Worm (Caenorhabditis elegans) whole organism, L4 larva: Measurements from ENCODE around the gene F44E7.9.

Experiments used
- F37D6.2 ChIP-seq: sonication (generic microtip); optimal IDR thresholded peaks from 2 replicates; lab custom pipeline; 2016; ENCODE audit warnings: mild to moderate bottlenecking, missing genetic modification characterization, missing compliant biosample characterization
- F44E2.7 ChIP-seq: fragments of 200-800 bp; sonication (Bioruptor generic); IDR thresholded peaks from 2 replicates; pipeline ENCODE4 v2.1.2; 2022; ENCODE audit warnings: missing genetic modification characterization, missing compliant biosample characterization
- F49E8.2 ChIP-seq: sonication (generic microtip); optimal IDR thresholded peaks from 2 replicates; lab custom pipeline; 2016; ENCODE audit warnings: missing compliant biosample characterization, mild to moderate bottlenecking, missing genetic modification characterization, borderline replicate concordance
- T20F7.1 ChIP-seq: fragments of 200-800 bp; sonication (Bioruptor generic); optimal IDR thresholded peaks from 2 replicates; lab custom pipeline; 2018; ENCODE audit warnings: mild to moderate bottlenecking, missing genetic modification characterization, missing compliant biosample characterization
- T26A8.4 ChIP-seq: fragments of 200-800 bp; sonication (Bioruptor generic); IDR thresholded peaks from 2 replicates; pipeline ENCODE4 v1.3.6; 2022; ENCODE audit warnings: missing genetic modification characterization, missing compliant biosample characterization
- Y105C5A.15 ChIP-seq: fragments of 200-800 bp; sonication (Bioruptor generic); IDR thresholded peaks from 2 replicates; pipeline ENCODE4 v1.3.6; 2022; ENCODE audit warnings: missing genetic modification characterization, missing compliant biosample characterization
- arid-1 ChIP-seq: fragments of 200-800 bp; sonication (Bioruptor generic); conservative IDR thresholded peaks from 2 replicates; pipeline ENCODE4 v1.3.6; 2022; ENCODE audit warnings: missing genetic modification reagents, missing genetic modification characterization, missing compliant biosample characterization
- attf-4 ChIP-seq: sonication (generic microtip); optimal IDR thresholded peaks from 3 replicates; lab custom pipeline; 2017; ENCODE audit warnings: missing biosample characterization, missing genetic modification characterization
- ceh-20 ChIP-seq: fragments of 200-800 bp; sonication (Bioruptor generic); IDR thresholded peaks from 2 replicates; pipeline ENCODE4 v1.3.6; 2022; ENCODE audit warnings: missing genetic modification reagents, missing genetic modification characterization, missing compliant biosample characterization
- ceh-82 ChIP-seq: sonication (generic microtip); optimal IDR thresholded peaks from 2 replicates; lab custom pipeline; 2017; ENCODE audit warnings: missing biosample characterization, missing genetic modification characterization
- ces-1 ChIP-seq: fragments of 150-350 bp; sonication (generic microtip); optimal IDR thresholded peaks from 4 replicates; lab custom pipeline; 2014; ENCODE audit warnings: missing biosample characterization, missing genetic modification reagents, missing genetic modification characterization
- cey-2 ChIP-seq: sonication (generic microtip); optimal IDR thresholded peaks from 3 replicates; lab custom pipeline; 2017; ENCODE audit warnings: missing genetic modification characterization, mild to moderate bottlenecking, missing compliant biosample characterization, antibody characterized with exemption, borderline replicate concordance; ENCODE audit not compliant: insufficient read depth
- ctbp-1 ChIP-seq: fragments of 200-800 bp; sonication (Bioruptor generic); IDR thresholded peaks from 2 replicates; pipeline ENCODE4 v1.3.6; 2022; ENCODE audit warnings: missing genetic modification reagents, missing genetic modification characterization, missing compliant biosample characterization
- dmd-6 ChIP-seq: fragments of 200-800 bp; sonication (Bioruptor generic); IDR thresholded peaks from 2 replicates; pipeline ENCODE4 v1.3.6; 2022; ENCODE audit warnings: missing genetic modification reagents, missing genetic modification characterization, missing compliant biosample characterization
- dmd-8 ChIP-seq: fragments of 200-800 bp; sonication (Bioruptor generic); IDR thresholded peaks from 2 replicates; pipeline ENCODE4 v1.3.6; 2022; ENCODE audit warnings: missing genetic modification characterization, missing compliant biosample characterization
- dmd-9 ChIP-seq: fragments of 200-800 bp; sonication (Bioruptor generic); IDR thresholded peaks from 2 replicates; pipeline ENCODE4 v1.3.6; 2022; ENCODE audit warnings: missing genetic modification reagents, missing genetic modification characterization, missing compliant biosample characterization
- dpl-1 ChIP-seq: fragments of 150-350 bp; optimal IDR thresholded peaks from 2 replicates; lab custom pipeline; 2014; ENCODE audit warnings: missing biosample characterization, missing genetic modification reagents, missing genetic modification characterization
- duxl-1 ChIP-seq: sonication (generic microtip); optimal IDR thresholded peaks from 2 replicates; lab custom pipeline; 2016; ENCODE audit warnings: mild to moderate bottlenecking, missing genetic modification characterization, moderate library complexity, missing compliant biosample characterization; ENCODE audit not compliant: poor library complexity
- egl-43 ChIP-seq: fragments of 200-800 bp; sonication (Bioruptor generic); IDR thresholded peaks from 2 replicates; pipeline ENCODE4 v1.3.6; 2022; ENCODE audit warnings: missing genetic modification reagents, missing genetic modification characterization, missing compliant biosample characterization
- fkh-10 ChIP-seq: fragments of 150-350 bp; optimal IDR thresholded peaks from 2 replicates; lab custom pipeline; 2014; ENCODE audit warnings: missing biosample characterization, missing genetic modification reagents, missing genetic modification characterization
- fos-1 ChIP-seq: fragments of 150-350 bp; optimal IDR thresholded peaks from 2 replicates; lab custom pipeline; 2014; ENCODE audit warnings: missing biosample characterization, missing genetic modification characterization
- gei-8 ChIP-seq: fragments of 200-800 bp; sonication (Bioruptor generic); optimal IDR thresholded peaks from 2 replicates; lab custom pipeline; 2018; ENCODE audit warnings: mild to moderate bottlenecking, missing genetic modification characterization, missing compliant biosample characterization
- hif-1 ChIP-seq, 2 experiments: sonication (generic microtip); optimal IDR thresholded peaks; 2 replicates each; lab custom pipeline; 2016 to 2017; ENCODE audit warnings: missing compliant biosample characterization in 2 of 2, missing genetic modification characterization in 2 of 2, missing genetic modification reagents in 2 of 2, missing genotype in 2 of 2, mild to moderate bottlenecking in 1 of 2
- hlh-11 ChIP-seq: fragments of 200-800 bp; sonication (Bioruptor generic); optimal IDR thresholded peaks from 2 replicates; lab custom pipeline; 2018; ENCODE audit warnings: mild to moderate bottlenecking, missing genetic modification characterization, missing compliant biosample characterization
- hlh-30 ChIP-seq: sonication (generic microtip); optimal IDR thresholded peaks from 2 replicates; lab custom pipeline; 2017; ENCODE audit warnings: antibody characterized with exemption, mild to moderate bottlenecking, missing genetic modification characterization, missing compliant biosample characterization; ENCODE audit not compliant: insufficient read depth
- hmg-1.1 ChIP-seq: fragments of 200-800 bp; sonication (Bioruptor generic); IDR thresholded peaks from 2 replicates; pipeline ENCODE4 v1.3.6; 2022; ENCODE audit warnings: missing genetic modification reagents, missing genetic modification characterization, missing compliant biosample characterization
- lim-7 ChIP-seq: fragments of 200-800 bp; sonication (Bioruptor generic); IDR thresholded peaks from 2 replicates; pipeline ENCODE4 v1.3.6; 2022; ENCODE audit warnings: missing genetic modification characterization, missing compliant biosample characterization
- lin-29 ChIP-seq: fragments of 200-800 bp; sonication (Bioruptor generic); IDR thresholded peaks from 2 replicates; pipeline ENCODE4 v1.3.6; 2022; ENCODE audit warnings: missing genetic modification reagents, missing genetic modification characterization, missing compliant biosample characterization
- lir-3 ChIP-seq: sonication (generic microtip); optimal IDR thresholded peaks from 2 replicates; lab custom pipeline; 2016; ENCODE audit warnings: mild to moderate bottlenecking, missing genetic modification characterization, missing compliant biosample characterization
- madf-5 ChIP-seq, 2 experiments: fragments of 200-800 bp; sonication (Bioruptor generic); IDR thresholded peaks; 2 replicates each; pipeline ENCODE4 v1.3.6; 2022; ENCODE audit warnings: missing compliant biosample characterization in 2 of 2, missing genetic modification characterization in 2 of 2
- mdl-1 ChIP-seq, 2 experiments: fragments of 150-350 bp in 1 of 2; sonication (generic microtip) in 1 of 2; optimal IDR thresholded peaks; 2 replicates each; lab custom pipeline; 2014 to 2017; ENCODE audit warnings: missing biosample characterization in 2 of 2, missing genetic modification characterization in 2 of 2
- mdt-29 ChIP-seq: fragments of 200-800 bp; sonication (Bioruptor generic); IDR thresholded peaks from 2 replicates; pipeline ENCODE4 v1.3.6; 2022; ENCODE audit warnings: missing genetic modification reagents, missing genetic modification characterization, missing compliant biosample characterization
- mxl-2 ChIP-seq: fragments of 200-800 bp; sonication (Bioruptor generic); conservative IDR thresholded peaks from 2 replicates; pipeline ENCODE4 v1.3.6; 2022; ENCODE audit warnings: missing genetic modification reagents, missing genetic modification characterization, missing compliant biosample characterization
- nhr-11 ChIP-seq: fragments of 150-350 bp; optimal IDR thresholded peaks from 2 replicates; lab custom pipeline; 2014; ENCODE audit warnings: missing biosample characterization, missing genetic modification characterization
- nhr-42 ChIP-seq: fragments of 200-800 bp; sonication (Bioruptor generic); IDR thresholded peaks from 2 replicates; pipeline ENCODE4 v1.3.6; 2022; ENCODE audit warnings: missing genetic modification characterization, missing compliant biosample characterization
- nhr-77 ChIP-seq: fragments of 150-350 bp; optimal IDR thresholded peaks from 2 replicates; lab custom pipeline; 2014; ENCODE audit warnings: missing biosample characterization, missing genetic modification characterization
- pha-4 ChIP-seq, 2 experiments: fragments of 150-350 bp in 1 of 2; fragments of 200-800 bp in 1 of 2; sonication (Bioruptor generic) in 1 of 2; IDR thresholded peaks in 1 of 2; optimal IDR thresholded peaks in 1 of 2; 2 replicates each; pipeline versions ENCODE4 v1.3.6 to Lab custom; 2014 to 2022; ENCODE audit warnings: missing genetic modification characterization in 2 of 2, missing genetic modification reagents in 2 of 2, missing biosample characterization in 1 of 2, missing compliant biosample characterization in 1 of 2
- php-3 ChIP-seq: fragments of 200-800 bp; sonication (Bioruptor generic); IDR thresholded peaks from 2 replicates; pipeline ENCODE4 v1.3.6; 2022; ENCODE audit warnings: missing genetic modification reagents, missing genetic modification characterization, missing compliant biosample characterization
- pqm-1 ChIP-seq: sonication (generic microtip); optimal IDR thresholded peaks from 2 replicates; lab custom pipeline; 2017; ENCODE audit warnings: missing biosample characterization, missing genetic modification characterization
- sdz-12 ChIP-seq: fragments of 200-800 bp; sonication (Bioruptor generic); optimal IDR thresholded peaks from 2 replicates; lab custom pipeline; 2018; ENCODE audit warnings: mild to moderate bottlenecking, missing genetic modification characterization, missing compliant biosample characterization
- snpc-1.2 ChIP-seq: fragments of 200-800 bp; sonication (Bioruptor generic); IDR thresholded peaks from 2 replicates; pipeline ENCODE4 v1.3.6; 2022; ENCODE audit warnings: missing genetic modification reagents, missing genetic modification characterization, missing compliant biosample characterization
- spr-1 ChIP-seq: sonication (generic microtip); optimal IDR thresholded peaks from 2 replicates; lab custom pipeline; 2016; ENCODE audit warnings: mild to moderate bottlenecking, missing genetic modification characterization, missing compliant biosample characterization
- tag-97 ChIP-seq: fragments of 200-800 bp; sonication (Bioruptor generic); IDR thresholded peaks from 2 replicates; pipeline ENCODE4 v1.3.6; 2022; ENCODE audit warnings: missing genetic modification characterization, missing compliant biosample characterization
- tra-1 ChIP-seq: fragments of 200-800 bp; sonication (Bioruptor generic); IDR thresholded peaks from 2 replicates; pipeline ENCODE4 v1.3.6; 2022; ENCODE audit warnings: missing genetic modification reagents, missing genetic modification characterization, missing compliant biosample characterization
- unc-130 ChIP-seq: sonication (generic microtip); optimal IDR thresholded peaks from 2 replicates; lab custom pipeline; 2016; ENCODE audit warnings: missing genetic modification reagents, missing genetic modification characterization, missing compliant biosample characterization
- unc-62 ChIP-seq, 3 experiments: fragments of 150-350 bp in 1 of 3; sonication (generic microtip); optimal IDR thresholded peaks in 2 of 3; peaks in 1 of 3; 1 replicate in 1 of 3; 2 replicates in 2 of 3; lab custom pipeline; 2014 to 2017; ENCODE audit warnings: missing biosample characterization in 3 of 3, missing genetic modification characterization in 3 of 3, missing genetic modification reagents in 3 of 3, missing genotype in 1 of 3
- ztf-7 ChIP-seq: fragments of 150-350 bp; optimal IDR thresholded peaks from 2 replicates; lab custom pipeline; 2014; ENCODE audit warnings: missing biosample characterization, missing genetic modification characterization

F44E7.9 gene

ce11 chrV:5780713-5781360 lies 10.2 kb upstream of the F44E7.9 start, which contains the start of gene F44E7.5 (continued):
- TF ChIP-seq duxl-1 (tag; lab: Kevin White, UChicago) (no peak), tra-1 (GFP tag; lab: Robert Waterston, UW) (no peak), lim-7 (GFP tag; lab: Robert Waterston, UW) (no peak), hif-1 (tag; optimal IDR thresholded peaks at IDR 0.05; lab: Kevin White, UChicago) (peak in 1 of 2 experiments; percentile 12), dpl-1 (GFP tag; lab: Kevin White, UChicago) (peak; percentile 41), Y105C5A.15 (GFP tag; lab: Robert Waterston, UW) (no peak), hlh-30 (tag; lab: Kevin White, UChicago) (peak; percentile 87), cey-2 (tag; lab: Kevin White, UChicago) (peak; percentile 29), hlh-11 (tag; lab: Kevin White, UChicago) (peak; percentile 90), pqm-1 (tag; lab: Kevin White, UChicago) (peak; percentile 71), lin-29 (GFP tag; lab: Robert Waterston, UW) (peak; percentile 39; the same call in 1 of the 2 replicates), ceh-20 (GFP tag; lab: Robert Waterston, UW) (0 out of 2 replicates have a peak, but pooled peaks have one; percentile 45), egl-43 (GFP tag; lab: Robert Waterston, UW) (0 out of 2 replicates have a peak, but pooled peaks have one; percentile 57), ztf-7 (tag; lab: Kevin White, UChicago) (peak; percentile 99), snpc-1.2 (no peak), attf-4 (tag; lab: Kevin White, UChicago) (no peak), gei-8 (GFP tag; lab: Kevin White, UChicago) (no peak), fkh-10 (GFP tag; lab: Kevin White, UChicago) (no peak), mdl-1 (tag; optimal IDR thresholded peaks at IDR 0.05; lab: Kevin White, UChicago) (peak; percentile 13 to 82), unc-130 (GFP tag; lab: Kevin White, UChicago) (peak; percentile 12), T26A8.4 (GFP tag; lab: Robert Waterston, UW) (0 out of 2 replicates have a peak, but pooled peaks have one; percentile 41), pha-4 (GFP tag; IDR thresholded peaks at IDR 0.05; lab: Robert Waterston, UW) (no peak), pha-4 (tag; optimal IDR thresholded peaks at IDR 0.05; lab: Kevin White, UChicago) (no peak), hmg-1.1 (GFP tag; lab: Robert Waterston, UW) (peak; percentile 47), ces-1 (GFP tag; lab: Kevin White, UChicago) (no peak), sdz-12 (GFP tag; lab: Kevin White, UChicago) (no peak), unc-62 (GFP tag; optimal IDR thresholded peaks at IDR 0.05 in 1 of 2; lab: Kevin White, UChicago) (peak in 1 of 2 experiments; percentile 23), unc-62 (tag; optimal IDR thresholded peaks at IDR 0.05; lab: Kevin White, UChicago) (no peak), lir-3 (tag; lab: Kevin White, UChicago) (no peak), dmd-6 (peak; percentile 65), nhr-42 (GFP tag; lab: Robert Waterston, UW) (no peak), fos-1 (tag; lab: Kevin White, UChicago) (no peak), ceh-82 (tag; lab: Kevin White, UChicago) (no peak), F44E2.7 (GFP tag; lab: Robert Waterston, UW) (no peak), arid-1 (GFP tag; lab: Robert Waterston, UW) (no peak; the same call in 1 of the 2 replicates), php-3 (GFP tag; lab: Robert Waterston, UW) (peak; percentile 45; the same call in 1 of the 2 replicates), mdt-29 (GFP tag; lab: Robert Waterston, UW) (no peak), spr-1 (tag; lab: Kevin White, UChicago) (peak; percentile 96), madf-5 (GFP tag; IDR thresholded peaks at IDR 0.05; lab: Robert Waterston, UW) (no peak), nhr-11 (tag; lab: Kevin White, UChicago) (no peak), T20F7.1 (peak; percentile 17), tag-97 (no peak), ctbp-1 (no peak), F37D6.2 (tag; lab: Kevin White, UChicago) (no peak), F49E8.2 (tag; lab: Kevin White, UChicago) (no peak), mxl-2 (GFP tag; lab: Robert Waterston, UW) (0 out of 2 replicates have a peak, but pooled peaks have one; percentile 57), dmd-9 (GFP tag; lab: Robert Waterston, UW) (no peak), dmd-8 (no peak), nhr-77 (tag; lab: Kevin White, UChicago) (peak; percentile 35)
